Worm (Caenorhabditis elegans): Measurements from ENCODE around the gene wrt-1.

ce11 chrII:7534369-7534768 is 3.6 kb downstream of the wrt-1 start, which contains the start of gene wrt-10:
- TF ChIP-seq sox-4 (tag; optimal IDR thresholded peaks at IDR 0.05) (no peak), pqm-1 (tag; optimal IDR thresholded peaks at IDR 0.05) (no peak), ets-4 (tag; optimal IDR thresholded peaks at IDR 0.05) (no peak)

Data from whole organism, late embryonic.